Fruit fly (Drosophila melanogaster) whole organism, embryonic: Measurements from ENCODE around the gene alphaTub67C.
A peak's percentile ranks its signal among the peaks of the same experiment; 100 is the strongest.

Experiments
- Adf1 ChIP-seq: fragments of 200-800 bp; sonication (Bioruptor generic); IDR thresholded peaks from 2 replicates; pipeline ENCODE4 v1.3.6; 2022; ENCODE audit warnings: missing biosample characterization, missing genetic modification characterization
- Atf6 ChIP-seq: fragments of 200-800 bp; sonication (Bioruptor generic); IDR thresholded peaks from 2 replicates; pipeline ENCODE4 v1.3.6; 2022; ENCODE audit warnings: missing biosample characterization, missing genetic modification characterization
- Bdp1 ChIP-seq: fragments of 200-800 bp; sonication (Bioruptor generic); optimal IDR thresholded peaks from 3 replicates; lab custom pipeline; 2016; ENCODE audit warnings: missing biosample characterization, missing genetic modification characterization
- C15 ChIP-seq: fragments of 200-800 bp; sonication (Bioruptor generic); IDR thresholded peaks from 3 replicates; pipeline ENCODE4 v1.3.6; 2022; ENCODE audit warnings: missing biosample characterization, missing genetic modification characterization
- CG10431 ChIP-seq: fragments of 200-800 bp; sonication (Bioruptor generic); optimal IDR thresholded peaks from 3 replicates; lab custom pipeline; 2018; ENCODE audit warnings: missing biosample characterization, mild to moderate bottlenecking, missing genetic modification characterization
- CG12299 ChIP-seq: fragments of 200-800 bp; sonication (Bioruptor generic); optimal IDR thresholded peaks from 2 replicates; lab custom pipeline; 2018; ENCODE audit warnings: missing biosample characterization, mild to moderate bottlenecking, missing genetic modification characterization
- CG13424 ChIP-seq: fragments of 200-800 bp; sonication (Bioruptor generic); optimal IDR thresholded peaks from 2 replicates; lab custom pipeline; 2019; ENCODE audit warnings: missing biosample characterization, mild to moderate bottlenecking, missing genetic modification characterization, moderate library complexity
- CG14014 ChIP-seq: fragments of 200-800 bp; sonication (Bioruptor generic); IDR thresholded peaks from 2 replicates; pipeline ENCODE4 v1.3.6; 2022; ENCODE audit warnings: missing biosample characterization, missing genetic modification characterization
- CG1602 ChIP-seq: fragments of 200-800 bp; sonication (Bioruptor generic); optimal IDR thresholded peaks from 3 replicates; lab custom pipeline; 2016; ENCODE audit warnings: missing biosample characterization, missing genetic modification characterization
- CG16813 ChIP-seq: fragments of 200-800 bp; sonication (Bioruptor generic); IDR thresholded peaks from 3 replicates; pipeline ENCODE4 v1.3.6; 2022; ENCODE audit warnings: missing biosample characterization, missing genetic modification characterization; ENCODE audit not compliant: partially characterized antibody
- CG16863 ChIP-seq: fragments of 200-800 bp; sonication (Bioruptor generic); optimal IDR thresholded peaks from 3 replicates; lab custom pipeline; 2016; ENCODE audit warnings: missing biosample characterization, missing genetic modification characterization
- CG2678 ChIP-seq: fragments of 200-800 bp; sonication (Bioruptor generic); optimal IDR thresholded peaks from 3 replicates; lab custom pipeline; 2019; ENCODE audit warnings: missing biosample characterization, mild to moderate bottlenecking, missing genetic modification characterization, moderate library complexity
- CG2712 ChIP-seq: fragments of 200-800 bp; optimal IDR thresholded peaks from 3 replicates; lab custom pipeline; 2019; ENCODE audit warnings: missing biosample characterization, mild to moderate bottlenecking, missing genetic modification characterization, moderate library complexity
- CG2875 ChIP-seq: fragments of 200-800 bp; sonication (Bioruptor generic); optimal IDR thresholded peaks from 2 replicates; lab custom pipeline; 2017; ENCODE audit warnings: missing biosample characterization, mild to moderate bottlenecking, missing genetic modification characterization, missing genetic modification reagents
- CG3407 ChIP-seq: fragments of 200-800 bp; sonication (Bioruptor generic); optimal IDR thresholded peaks from 2 replicates; lab custom pipeline; 2018; ENCODE audit warnings: missing biosample characterization, mild to moderate bottlenecking, missing genetic modification characterization
- CG3838 ChIP-seq: fragments of 200-800 bp; sonication (Bioruptor generic); optimal IDR thresholded peaks from 3 replicates; lab custom pipeline; 2016; ENCODE audit warnings: missing biosample characterization, missing genetic modification characterization
- CG5245 ChIP-seq: fragments of 200-800 bp; sonication (Bioruptor generic); optimal IDR thresholded peaks from 3 replicates; lab custom pipeline; 2016; ENCODE audit warnings: missing biosample characterization, missing genetic modification characterization
- CG7271 ChIP-seq: fragments of 200-800 bp; sonication (Bioruptor generic); optimal IDR thresholded peaks from 2 replicates; lab custom pipeline; 2018; ENCODE audit warnings: missing biosample characterization, mild to moderate bottlenecking, missing genetic modification characterization, moderate library complexity
- CG8290 ChIP-seq, 3 experiments: fragments of 200-800 bp; sonication (Bioruptor generic); optimal IDR thresholded peaks; 2 replicates each; lab custom pipeline; 2016 to 2019; ENCODE audit warnings: missing biosample characterization in 3 of 3, missing genetic modification characterization in 3 of 3, mild to moderate bottlenecking in 2 of 3, moderate library complexity in 1 of 3
- CG8388 ChIP-seq: fragments of 200-800 bp; sonication (Bioruptor generic); optimal IDR thresholded peaks from 2 replicates; lab custom pipeline; 2019; ENCODE audit warnings: missing biosample characterization, mild to moderate bottlenecking, missing genetic modification characterization, moderate library complexity
- CG8924 ChIP-seq: fragments of 200-800 bp; optimal IDR thresholded peaks from 3 replicates; lab custom pipeline; 2019; ENCODE audit warnings: missing biosample characterization, mild to moderate bottlenecking, missing genetic modification characterization, moderate library complexity
- CG9609 ChIP-seq: fragments of 200-800 bp; sonication (Bioruptor generic); optimal IDR thresholded peaks from 3 replicates; lab custom pipeline; 2016; ENCODE audit warnings: missing biosample characterization, missing genetic modification characterization
- CTCF ChIP-seq: fragments of 200-800 bp; sonication (Bioruptor generic); optimal IDR thresholded peaks from 2 replicates; lab custom pipeline; 2017; ENCODE audit warnings: missing biosample characterization, mild to moderate bottlenecking, missing genetic modification characterization, moderate library complexity
- D19B ChIP-seq: fragments of 200-800 bp; sonication (Bioruptor generic); optimal IDR thresholded peaks from 2 replicates; lab custom pipeline; 2017; ENCODE audit warnings: missing biosample characterization, mild to moderate bottlenecking, missing genetic modification characterization
- Dip2 ChIP-seq: fragments of 200-800 bp; sonication (Bioruptor generic); IDR thresholded peaks from 2 replicates; pipeline ENCODE4 v1.3.6; 2022; ENCODE audit warnings: missing biosample characterization, missing genetic modification characterization
- Dip3 ChIP-seq: fragments of 200-800 bp; sonication (Bioruptor generic); optimal IDR thresholded peaks from 3 replicates; lab custom pipeline; 2016; ENCODE audit warnings: missing biosample characterization, missing genetic modification characterization
- Doc3 ChIP-seq: fragments of 200-800 bp; sonication (Bioruptor generic); IDR thresholded peaks from 3 replicates; pipeline ENCODE4 v1.3.6; 2022; ENCODE audit warnings: missing biosample characterization, missing genetic modification characterization; ENCODE audit not compliant: partially characterized antibody
- Gug ChIP-seq: fragments of 200-800 bp; sonication (Bioruptor generic); IDR thresholded peaks from 4 replicates; pipeline ENCODE4 v1.3.6; 2022; ENCODE audit warnings: missing biosample characterization, missing genetic modification characterization
- Hr78 ChIP-seq, 2 experiments: fragments of 200-800 bp in 1 of 2; fragments of >200 bp in 1 of 2; sonication (Bioruptor generic) in 1 of 2; optimal IDR thresholded peaks; 2 replicates each; lab custom pipeline; 2017 to 2019; ENCODE audit warnings: missing biosample characterization in 2 of 2, missing genetic modification characterization in 2 of 2, mild to moderate bottlenecking in 1 of 2, moderate library complexity in 1 of 2
- Hsf ChIP-seq: fragments of 200-800 bp; sonication (Bioruptor generic); optimal IDR thresholded peaks from 3 replicates; lab custom pipeline; 2016; ENCODE audit warnings: missing biosample characterization, missing genetic modification characterization
- Mrtf ChIP-seq: fragments of 200-800 bp; sonication (Bioruptor generic); IDR thresholded peaks from 3 replicates; pipeline ENCODE4 v1.3.6; 2022; ENCODE audit warnings: missing biosample characterization, missing genetic modification characterization
- NK7.1 ChIP-seq: fragments of 200-800 bp; sonication (Bioruptor generic); optimal IDR thresholded peaks from 3 replicates; lab custom pipeline; 2016; ENCODE audit warnings: missing biosample characterization, missing genetic modification characterization
- Nf-YC ChIP-seq: fragments of 200-800 bp; optimal IDR thresholded peaks from 3 replicates; lab custom pipeline; 2019; ENCODE audit warnings: missing biosample characterization, mild to moderate bottlenecking, missing genetic modification characterization, moderate library complexity
- Taf1 ChIP-seq: fragments of 200-800 bp; sonication (Bioruptor generic); IDR thresholded peaks from 2 replicates; pipeline ENCODE4 v1.3.6; 2022; ENCODE audit warnings: missing biosample characterization, missing genetic modification characterization
- Trl ChIP-seq, 3 experiments: fragments of >200 bp in 2 of 3; fragments of 200-800 bp in 1 of 3; sonication (Bioruptor generic) in 1 of 3; optimal IDR thresholded peaks; 2 replicates in 1 of 3; 3 replicates in 2 of 3; lab custom pipeline; 2016 to 2017; ENCODE audit warnings: missing biosample characterization in 1 of 3, missing genetic modification characterization in 1 of 3
- abd-A ChIP-seq: fragments of 200-800 bp; sonication (Bioruptor generic); optimal IDR thresholded peaks from 3 replicates; lab custom pipeline; 2019; ENCODE audit warnings: missing biosample characterization, mild to moderate bottlenecking, missing genetic modification characterization, moderate library complexity
- ac ChIP-seq: fragments of 200-800 bp; sonication (Bioruptor generic); optimal IDR thresholded peaks from 3 replicates; lab custom pipeline; 2017; ENCODE audit warnings: missing biosample characterization, mild to moderate bottlenecking, missing genetic modification characterization
- chn ChIP-seq: fragments of 200-800 bp; sonication (Bioruptor generic); optimal IDR thresholded peaks from 2 replicates; lab custom pipeline; 2016; ENCODE audit warnings: missing biosample characterization, missing genetic modification characterization
- croc ChIP-seq: fragments of 200-800 bp; sonication (Bioruptor generic); conservative IDR thresholded peaks from 3 replicates; pipeline ENCODE4 v1.3.6; 2022; ENCODE audit warnings: missing biosample characterization, missing genetic modification characterization
- fu2 ChIP-seq: fragments of 200-800 bp; sonication (Bioruptor generic); optimal IDR thresholded peaks from 2 replicates; lab custom pipeline; 2016; ENCODE audit warnings: missing biosample characterization, missing genetic modification characterization
- gsb ChIP-seq: fragments of 200-800 bp; sonication (Bioruptor generic); IDR thresholded peaks from 2 replicates; pipeline ENCODE4 v1.3.6; 2022; ENCODE audit warnings: missing biosample characterization, missing genetic modification characterization
- hth ChIP-seq: fragments of >200 bp; optimal IDR thresholded peaks from 2 replicates; lab custom pipeline; 2017; ENCODE audit warnings: inconsistent platforms
- oc ChIP-seq: fragments of 200-800 bp; sonication (Bioruptor generic); optimal IDR thresholded peaks from 2 replicates; lab custom pipeline; 2018; ENCODE audit warnings: missing biosample characterization, mild to moderate bottlenecking, missing genetic modification characterization, moderate library complexity
- org-1 ChIP-seq: fragments of 200-800 bp; sonication (Bioruptor generic); optimal IDR thresholded peaks from 2 replicates; lab custom pipeline; 2017; ENCODE audit warnings: missing biosample characterization, missing genetic modification characterization
- sens ChIP-seq: fragments of 200-800 bp; sonication (Bioruptor generic); peaks from one replicate; lab custom pipeline; 2016; ENCODE audit warnings: missing biosample characterization, missing genetic modification characterization
- sima ChIP-seq: fragments of 200-800 bp; sonication (Bioruptor generic); optimal IDR thresholded peaks from 2 replicates; lab custom pipeline; 2016; ENCODE audit warnings: missing biosample characterization, missing genetic modification characterization
- slou ChIP-seq: fragments of 200-800 bp; sonication (Bioruptor generic); optimal IDR thresholded peaks from 3 replicates; lab custom pipeline; 2016; ENCODE audit warnings: missing biosample characterization, missing genetic modification characterization
- tio ChIP-seq: fragments of 200-800 bp; sonication (Bioruptor generic); optimal IDR thresholded peaks from 2 replicates; lab custom pipeline; 2017; ENCODE audit warnings: missing biosample characterization, missing genetic modification characterization, inconsistent platforms
- unc-4 ChIP-seq: fragments of 200-800 bp; sonication (Bioruptor generic); IDR thresholded peaks from 2 replicates; pipeline ENCODE4 v1.3.6; 2022; ENCODE audit warnings: missing biosample characterization, missing genetic modification characterization; ENCODE audit not compliant: partially characterized antibody

Gene alphaTub67C

DNA sequence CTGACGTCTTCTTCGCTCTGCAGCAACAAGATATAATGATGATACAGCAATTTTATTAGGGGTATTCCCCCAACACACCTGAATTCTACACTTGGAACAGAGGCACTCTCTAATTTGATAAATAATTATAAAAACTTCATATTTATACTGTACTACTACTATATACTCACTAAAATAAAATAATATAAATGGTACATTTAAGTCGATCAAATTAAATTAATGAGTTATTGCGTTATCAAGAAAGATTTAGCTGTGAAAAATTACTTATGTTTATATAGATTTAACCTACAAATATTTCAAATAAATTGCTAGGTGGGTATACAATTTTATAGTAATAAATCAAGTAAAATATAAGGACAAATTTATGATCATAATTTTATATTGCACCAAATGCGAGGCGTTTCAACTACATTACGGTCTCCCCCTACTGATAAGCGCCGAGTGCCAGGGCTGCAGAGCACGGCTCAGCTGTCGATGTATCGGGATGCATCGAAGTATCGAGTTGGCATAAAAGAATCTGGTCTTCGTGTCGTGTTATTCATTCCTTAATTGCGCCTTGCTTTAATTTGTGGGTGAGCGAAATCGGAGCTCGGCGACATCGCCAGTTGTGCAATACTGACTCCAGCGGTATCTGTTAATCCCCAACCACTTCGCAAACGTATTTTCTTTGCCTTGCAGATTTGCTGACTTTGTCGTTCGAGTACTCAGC is 32.9 kb downstream of the alphaTub67C start, which contains the start of gene vsg (continued):
- TF ChIP-seq Dip3 (peak; percentile 60), Hr78 (GFP tag; optimal IDR thresholded peaks at IDR 0.05; lab: Kevin White, UChicago) (peak in 1 of 2 experiments; percentile 56), org-1 (GFP tag; lab: Kevin White, UChicago) (peak; percentile 39), CG8924 (tag; lab: Kevin White, UChicago) (peak; percentile 91), CG2678 (tag; lab: Kevin White, UChicago) (peak; percentile 90), slou (GFP tag; lab: Kevin White, UChicago) (peak; percentile 85), abd-A (tag; lab: Kevin White, UChicago) (no peak), Nf-YC (tag; lab: Kevin White, UChicago) (peak; percentile 85), ac (GFP tag; lab: Kevin White, UChicago) (no peak), Taf1 (GFP tag; lab: Robert Waterston, UW) (no peak), Mrtf (GFP tag; lab: Robert Waterston, UW) (no peak; the same call in 1 of the 3 replicates), chn (GFP tag; lab: Kevin White, UChicago) (peak; percentile 49), CG14014 (peak; percentile 66; the same call in 1 of the 2 replicates), oc (tag; lab: Kevin White, UChicago) (peak; percentile 46), CG12299 (peak; percentile 29), Doc3 (GFP tag; lab: Robert Waterston, UW) (peak; percentile 55), sens (GFP tag; lab: Kevin White, UChicago) (peak; percentile 86), CG3407 (GFP tag; lab: Kevin White, UChicago) (peak; percentile 60), CG8290 (GFP tag; optimal IDR thresholded peaks at IDR 0.05; lab: Kevin White, UChicago) (peak; percentile 22), CG8290 (tag; optimal IDR thresholded peaks at IDR 0.05; lab: Kevin White, UChicago) (peak in 1 of 2 experiments; percentile 76), unc-4 (peak; percentile 75), tio (no peak), fu2 (no peak), CG2875 (GFP tag; lab: Kevin White, UChicago) (peak; percentile 51), NK7.1 (no peak), D19B (GFP tag; lab: Kevin White, UChicago) (peak; percentile 73), gsb (peak; percentile 63), hth (no peak), Atf6 (peak; percentile 50; the same call in 1 of the 2 replicates), sima (no peak), CG16813 (GFP tag; lab: Robert Waterston, UW) (peak; percentile 86), CG10431 (GFP tag; lab: Kevin White, UChicago) (peak; percentile 49), Hsf (peak; percentile 70), Gug (peak; percentile 81; the same call in 3 of the 4 replicates), CG9609 (no peak), CG5245 (GFP tag; lab: Kevin White, UChicago) (peak; percentile 52), CG8388 (GFP tag; lab: Kevin White, UChicago) (peak; percentile 78), Adf1 (GFP tag; lab: Robert Waterston, UW) (no peak; the same call in none of the 2 replicates), Trl (optimal IDR thresholded peaks at IDR 0.05; lab: Kevin White, UChicago) (no peak), Trl (GFP tag; optimal IDR thresholded peaks at IDR 0.05; lab: Kevin White, UChicago) (peak; percentile 28), CG16863 (peak; percentile 74), CG1602 (peak; percentile 82), CG13424 (tag; lab: Kevin White, UChicago) (peak; percentile 92), CTCF (GFP tag; lab: Kevin White, UChicago) (peak; percentile 0), CG7271 (tag; lab: Kevin White, UChicago) (no peak), Bdp1 (GFP tag; lab: Kevin White, UChicago) (no peak), CG2712 (tag; lab: Kevin White, UChicago) (peak; percentile 91), CG3838 (GFP tag; lab: Kevin White, UChicago) (no peak), croc (GFP tag; lab: Robert Waterston, UW) (peak; percentile 30; the same call in 2 of the 3 replicates), Dip2 (GFP tag; lab: Robert Waterston, UW) (no peak), C15 (GFP tag; lab: Robert Waterston, UW) (no peak)
